Fruit fly (Drosophila melanogaster): Measurements from ENCODE around the gene CG6923.

CG6923 gene

dm6 chr3R:11749297-11750293, at the start of gene CG6923:
Gene CG6923 (minus strand): TSS chr3R:11750029.
- TF ChIP-seq Sox14 (GFP tag; optimal IDR thresholded peaks at IDR 0.05) (peak; percentile 50), esn (GFP tag; optimal IDR thresholded peaks at IDR 0.05) (peak; percentile 41), CG11762 (GFP tag; optimal IDR thresholded peaks at IDR 0.05; ENCODE audit: insufficient read depth) (no peak)

- peak; percentile 39 for TF ChIP-seq esn (GFP tag; optimal IDR thresholded peaks at IDR 0.05)
- peak; percentile 7 for TF ChIP-seq CG6854 (GFP tag; optimal IDR thresholded peaks at IDR 0.05)
- TF ChIP-seq CG11294 (GFP tag; IDR thresholded peaks at IDR 0.05) = no peak
- no peak for TF ChIP-seq CG11902 (GFP tag; optimal IDR thresholded peaks at IDR 0.05)
- TF ChIP-seq CG15336 (GFP tag; IDR thresholded peaks at IDR 0.05) = 0 out of 2 replicates have a peak, but pooled peaks have one; percentile 17
These were observed 47.0 kb upstream of the CG6923 start, which contains the start of gene Sbf for dm6 chr3R:11796780-11797179. Gene Sbf (minus strand): TSS chr3R:11796948.

DNA sequence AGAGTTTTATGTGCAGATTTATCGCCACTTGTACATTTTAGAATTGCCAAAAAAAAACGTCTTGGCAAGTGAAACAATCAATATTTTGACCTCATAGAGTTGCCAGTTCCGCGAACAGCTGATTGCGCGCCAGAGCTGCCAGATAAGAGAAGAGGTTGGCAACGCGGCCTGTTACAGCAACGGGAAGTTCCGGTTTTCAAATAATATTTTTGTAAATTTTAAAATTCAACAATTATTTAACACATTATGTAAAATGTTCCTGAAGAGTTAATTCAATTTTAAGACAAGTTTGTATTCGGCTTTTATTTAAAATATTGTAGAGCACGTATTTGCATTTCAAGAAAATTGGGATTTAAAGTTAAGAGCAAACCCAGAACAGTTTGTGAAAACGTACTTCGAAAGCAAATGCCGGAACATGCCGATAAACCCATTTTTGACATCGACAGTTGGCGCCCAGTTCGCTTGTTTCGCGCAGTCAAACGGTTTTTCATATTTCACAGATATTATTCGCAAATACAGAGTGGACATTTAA, 36.9 kb upstream of the CG6923 start, which contains the start of the genes prd1 and HisCl1:
Gene prd1 (minus strand): TSS at position 320 of the 532 bp plus-strand sequence.
Gene HisCl1 (plus strand): TSS at position 482 of the 532 bp plus-strand sequence.
- TF ChIP-seq pdm3 (GFP tag; optimal IDR thresholded peaks at IDR 0.05) (no peak), Hr4 (GFP tag; optimal IDR thresholded peaks at IDR 0.05) (no peak), CG6276 (GFP tag; optimal IDR thresholded peaks at IDR 0.05) (no peak), CG7368 (GFP tag; optimal IDR thresholded peaks at IDR 0.05) (no peak), CG11762 (GFP tag; optimal IDR thresholded peaks at IDR 0.05; ENCODE audit: insufficient read depth) (peak; percentile 16), fd59A (GFP tag; optimal IDR thresholded peaks at IDR 0.05) (peak; percentile 38), Gug (GFP tag; IDR thresholded peaks at IDR 0.05) (peak; percentile 60), fkh (GFP tag; optimal IDR thresholded peaks at IDR 0.05) (no peak), CG32006 (GFP tag; optimal IDR thresholded peaks at IDR 0.05) (no peak), esn (GFP tag; optimal IDR thresholded peaks at IDR 0.05) (peak; percentile 75), cyc (GFP tag; optimal IDR thresholded peaks at IDR 0.05) (peak; percentile 74), CG8632 (GFP tag; optimal IDR thresholded peaks at IDR 0.05) (no peak), achi (GFP tag; optimal IDR thresholded peaks at IDR 0.05) (no peak), CG3032 (tag; optimal IDR thresholded peaks at IDR 0.05) (peak; percentile 70), CG16779 (tag; optimal IDR thresholded peaks at IDR 0.05) (no peak), Sox14 (GFP tag; optimal IDR thresholded peaks at IDR 0.05) (peak; percentile 71), vri (GFP tag; optimal IDR thresholded peaks at IDR 0.05) (no peak), CG31627 (GFP tag; optimal IDR thresholded peaks at IDR 0.05) (peak; percentile 70), Sox15 (GFP tag; optimal IDR thresholded peaks at IDR 0.05) (peak; percentile 65), eg (GFP tag; IDR thresholded peaks at IDR 0.05) (peak; percentile 71; the same call in 2 of the 3 replicates), CG9139 (GFP tag; optimal IDR thresholded peaks at IDR 0.05) (no peak), Ets96B (tag; optimal IDR thresholded peaks at IDR 0.05) (no peak), Hr39 (GFP tag; optimal IDR thresholded peaks at IDR 0.05) (no peak), OdsH (GFP tag; optimal IDR thresholded peaks at IDR 0.05) (no peak), CG10669 (GFP tag; optimal IDR thresholded peaks at IDR 0.05) (peak; percentile 99), dac (GFP tag; optimal IDR thresholded peaks at IDR 0.05) (no peak), dsx (GFP tag; optimal IDR thresholded peaks at IDR 0.05; ENCODE audit: poor library complexity, severe bottlenecking) (no peak), CG8119 (GFP tag; IDR thresholded peaks at IDR 0.05) (peak; percentile 61), CG3919 (GFP tag; optimal IDR thresholded peaks at IDR 0.05) (no peak), CG4318 (GFP tag; optimal IDR thresholded peaks at IDR 0.05) (no peak), Eip78C (GFP tag) (no peak), acj6 (GFP tag; optimal IDR thresholded peaks at IDR 0.05) (no peak), CG15336 (GFP tag; IDR thresholded peaks at IDR 0.05) (0 out of 2 replicates have a peak, but pooled peaks have one; percentile 30), ss (GFP tag; optimal IDR thresholded peaks at IDR 0.05) (no peak), CG8319 (GFP tag; optimal IDR thresholded peaks at IDR 0.05) (peak; percentile 20), fd85E (GFP tag; optimal IDR thresholded peaks at IDR 0.05) (no peak), CG6854 (GFP tag; optimal IDR thresholded peaks at IDR 0.05) (peak; percentile 74), lz (GFP tag; optimal IDR thresholded peaks at IDR 0.05) (peak; percentile 80), Eip93F (GFP tag; optimal IDR thresholded peaks at IDR 0.05) (no peak), CG6163 (GFP tag; IDR thresholded peaks at IDR 0.05) (peak; percentile 57; the same call in 2 of the 3 replicates), CG1621 (tag; optimal IDR thresholded peaks at IDR 0.05) (no peak)
